Worm (Caenorhabditis elegans): ENCODE results near the gene clec-24.

Gene clec-24

DNA sequence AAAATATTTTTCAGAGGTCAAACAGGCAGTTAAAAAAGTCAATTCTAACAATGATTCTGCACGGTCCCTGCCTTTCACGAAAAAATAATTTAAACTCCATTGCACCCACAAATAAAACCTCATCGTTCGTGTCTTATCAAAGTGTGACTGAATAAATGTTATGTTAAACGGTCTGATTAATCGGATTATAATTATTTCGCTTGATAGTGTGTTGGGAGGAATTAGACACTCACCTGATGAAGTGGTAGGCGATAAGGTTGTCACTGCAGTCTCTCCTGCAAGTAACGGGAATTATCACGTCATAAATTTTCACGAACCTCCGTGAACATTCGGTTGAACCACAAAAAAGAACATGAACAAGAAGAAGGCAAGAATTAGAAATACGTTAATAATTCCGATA lies 21.5 kb upstream of the clec-24 start:
- TF ChIP-seq aly-1 (tag; optimal IDR thresholded peaks at IDR 0.05) = no peak
- TF ChIP-seq hmbx-1 (tag; optimal IDR thresholded peaks at IDR 0.05) = no peak
- no peak for TF ChIP-seq ceh-13 (GFP tag; optimal IDR thresholded peaks at IDR 0.05)
- TF ChIP-seq ceh-36 (tag; optimal IDR thresholded peaks at IDR 0.05) = no peak
- no peak for TF ChIP-seq ama-1 (optimal IDR thresholded peaks at IDR 0.05)
- no peak for TF ChIP-seq tra-4 (tag; optimal IDR thresholded peaks at IDR 0.05)
- TF ChIP-seq B0310.2 (tag; optimal IDR thresholded peaks at IDR 0.05) = no peak
- TF ChIP-seq sea-1 (GFP tag; conservative IDR thresholded peaks at IDR 0.05) = no peak
- TF ChIP-seq tbx-11 (GFP tag; IDR thresholded peaks at IDR 0.05) = no peak
- no peak for TF ChIP-seq scrt-1 (GFP tag; IDR thresholded peaks at IDR 0.05)
- no peak for TF ChIP-seq flt-1 (GFP tag; IDR thresholded peaks at IDR 0.05)
- TF ChIP-seq hmg-4 (GFP tag; optimal IDR thresholded peaks at IDR 0.05) = no peak
- no peak for TF ChIP-seq hnd-1 (tag; optimal IDR thresholded peaks at IDR 0.05)
- no peak for TF ChIP-seq ets-7 (tag; optimal IDR thresholded peaks at IDR 0.05)
- no peak for TF ChIP-seq F13C5.2 (tag; optimal IDR thresholded peaks at IDR 0.05)
- no peak for TF ChIP-seq tbx-37 (GFP tag; conservative IDR thresholded peaks at IDR 0.05)
- TF ChIP-seq pes-1 (GFP tag; IDR thresholded peaks at IDR 0.05) = no peak

DNA sequence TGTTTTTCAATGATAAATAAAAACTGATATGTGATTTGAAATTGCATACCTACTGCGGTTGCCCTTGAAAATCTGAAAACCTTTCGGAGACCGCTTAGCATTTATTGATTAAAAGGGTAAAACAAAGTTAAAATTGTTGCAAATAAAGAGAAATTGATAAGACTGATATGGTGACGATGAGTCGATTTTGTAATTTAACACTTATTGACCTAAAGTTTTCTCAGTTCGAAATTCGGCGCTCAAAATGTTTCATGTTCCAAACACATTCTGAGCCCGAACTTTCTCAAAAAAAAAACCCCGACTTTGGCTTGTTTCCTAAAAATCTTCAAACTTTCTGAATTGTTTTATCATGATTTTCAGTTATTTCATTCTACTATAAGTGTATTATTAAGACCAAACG lies 20.9 kb upstream of the clec-24 start, which contains the start of gene clec-40:
clec-40 (minus strand) TSS at position 101 of the 400 bp plus-strand sequence.
- no peak for TF ChIP-seq tbx-37 (GFP tag; conservative IDR thresholded peaks at IDR 0.05)
- TF ChIP-seq tbx-11 (GFP tag; IDR thresholded peaks at IDR 0.05) = no peak
- no peak for TF ChIP-seq ceh-36 (tag; optimal IDR thresholded peaks at IDR 0.05)
- no peak for TF ChIP-seq B0310.2 (tag; optimal IDR thresholded peaks at IDR 0.05)
- no peak for TF ChIP-seq pes-1 (GFP tag; IDR thresholded peaks at IDR 0.05)
- no peak for TF ChIP-seq hnd-1 (tag; optimal IDR thresholded peaks at IDR 0.05)
- no peak for TF ChIP-seq scrt-1 (GFP tag; IDR thresholded peaks at IDR 0.05)
- no peak for TF ChIP-seq tra-4 (tag; optimal IDR thresholded peaks at IDR 0.05)

DNA sequence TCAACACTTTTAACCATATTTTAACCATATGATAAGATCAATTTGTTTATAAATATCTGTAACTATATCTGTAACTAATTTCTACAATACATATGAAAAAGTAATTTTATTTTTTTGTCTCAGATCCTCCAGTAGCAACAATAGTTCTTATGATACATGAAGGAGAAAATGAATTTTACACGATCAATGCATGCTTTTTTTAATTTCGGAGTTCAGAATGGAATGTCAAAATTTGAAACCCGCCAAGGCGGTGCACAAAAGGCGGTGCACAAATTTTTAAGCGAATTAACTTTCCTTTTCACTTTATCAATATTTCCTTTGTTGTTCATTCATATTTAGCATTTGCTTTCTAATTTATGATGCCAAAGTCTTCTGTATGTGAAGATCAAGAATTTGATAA lies 18.9 kb upstream of the clec-24 start, which contains the start of gene clec-25:
clec-25 (plus strand) TSS at position 301 of the 400 bp plus-strand sequence.
- TF ChIP-seq tbx-11 (GFP tag; IDR thresholded peaks at IDR 0.05) (no peak), tra-4 (tag; optimal IDR thresholded peaks at IDR 0.05) (no peak), hnd-1 (tag; optimal IDR thresholded peaks at IDR 0.05) (no peak), scrt-1 (GFP tag; IDR thresholded peaks at IDR 0.05) (no peak), hmbx-1 (tag; optimal IDR thresholded peaks at IDR 0.05) (no peak), flt-1 (GFP tag; IDR thresholded peaks at IDR 0.05) (no peak), ets-7 (tag; optimal IDR thresholded peaks at IDR 0.05) (no peak), aly-1 (tag; optimal IDR thresholded peaks at IDR 0.05) (no peak), pes-1 (GFP tag; IDR thresholded peaks at IDR 0.05) (no peak), ceh-36 (tag; optimal IDR thresholded peaks at IDR 0.05) (no peak), ama-1 (optimal IDR thresholded peaks at IDR 0.05) (no peak), sea-1 (GFP tag; conservative IDR thresholded peaks at IDR 0.05) (no peak), F13C5.2 (tag; optimal IDR thresholded peaks at IDR 0.05) (no peak), ceh-13 (GFP tag; optimal IDR thresholded peaks at IDR 0.05) (no peak), tbx-37 (GFP tag; conservative IDR thresholded peaks at IDR 0.05) (no peak), B0310.2 (tag; optimal IDR thresholded peaks at IDR 0.05) (no peak), hmg-4 (GFP tag; optimal IDR thresholded peaks at IDR 0.05) (no peak)

DNA sequence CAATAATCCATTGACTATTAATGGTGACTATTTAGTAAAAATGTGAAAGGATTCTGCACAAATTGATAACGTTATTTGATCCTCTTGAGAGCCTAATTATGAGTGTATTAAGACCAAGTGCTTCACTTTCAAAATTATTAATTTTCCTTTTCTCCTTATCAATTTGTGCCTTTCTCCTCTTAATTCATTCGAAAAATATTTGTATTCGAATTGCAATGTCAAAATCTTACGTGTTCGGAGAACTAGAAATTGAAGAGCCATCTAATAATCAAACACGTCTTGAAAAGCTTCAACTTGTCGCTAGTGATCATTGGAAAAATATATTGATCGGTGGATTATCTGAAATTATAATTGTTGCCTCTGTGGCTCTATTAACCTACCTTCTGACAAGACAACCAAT lies 13.3 kb upstream of the clec-24 start, which contains the start of the genes clec-36 and clec-26:
clec-36 (minus strand) TSS at position 101 of the 400 bp plus-strand sequence.
clec-26 (plus strand) TSS at position 114 of the 400 bp plus-strand sequence.
- TF ChIP-seq ceh-13 (GFP tag; optimal IDR thresholded peaks at IDR 0.05) = no peak
- TF ChIP-seq tra-4 (tag; optimal IDR thresholded peaks at IDR 0.05) = no peak
- TF ChIP-seq tbx-37 (GFP tag; conservative IDR thresholded peaks at IDR 0.05) = no peak
- no peak for TF ChIP-seq flt-1 (GFP tag; IDR thresholded peaks at IDR 0.05)
- no peak for TF ChIP-seq ceh-36 (tag; optimal IDR thresholded peaks at IDR 0.05)
- no peak for TF ChIP-seq aly-1 (tag; optimal IDR thresholded peaks at IDR 0.05)
- no peak for TF ChIP-seq pes-1 (GFP tag; IDR thresholded peaks at IDR 0.05)
- no peak for TF ChIP-seq hmg-4 (GFP tag; optimal IDR thresholded peaks at IDR 0.05)
- no peak for TF ChIP-seq B0310.2 (tag; optimal IDR thresholded peaks at IDR 0.05)
- TF ChIP-seq hmbx-1 (tag; optimal IDR thresholded peaks at IDR 0.05) = no peak
- TF ChIP-seq ama-1 (optimal IDR thresholded peaks at IDR 0.05) = no peak
- no peak for TF ChIP-seq sea-1 (GFP tag; conservative IDR thresholded peaks at IDR 0.05)
- no peak for TF ChIP-seq F13C5.2 (tag; optimal IDR thresholded peaks at IDR 0.05)
- TF ChIP-seq ets-7 (tag; optimal IDR thresholded peaks at IDR 0.05) = no peak
- TF ChIP-seq hnd-1 (tag; optimal IDR thresholded peaks at IDR 0.05) = no peak

DNA sequence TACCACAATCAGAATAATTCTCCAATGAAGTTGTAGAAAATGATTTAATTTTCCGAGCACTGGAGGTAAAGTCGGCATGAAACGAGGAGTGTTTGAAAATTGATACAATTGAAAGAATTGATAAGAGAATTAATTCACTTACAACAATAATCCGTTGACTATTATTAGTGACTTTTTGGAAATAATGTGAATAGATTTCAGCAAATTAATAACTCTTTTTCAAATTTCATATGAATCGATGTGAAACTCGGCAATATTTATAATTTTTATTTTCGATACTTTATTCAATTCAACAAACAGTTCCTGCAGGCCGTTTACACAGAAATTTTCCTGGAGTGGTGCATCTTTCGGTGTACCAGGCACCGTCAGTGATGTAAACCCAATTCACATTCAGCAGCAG lies 9.8 kb upstream of the clec-24 start, which contains the start of gene clec-37:
clec-37 (minus strand) TSS at position 101 of the 400 bp plus-strand sequence.
- no peak for TF ChIP-seq ceh-36 (tag; optimal IDR thresholded peaks at IDR 0.05)
- TF ChIP-seq aly-1 (tag; optimal IDR thresholded peaks at IDR 0.05) = no peak
- TF ChIP-seq sea-1 (GFP tag; conservative IDR thresholded peaks at IDR 0.05) = no peak
- TF ChIP-seq B0310.2 (tag; optimal IDR thresholded peaks at IDR 0.05) = no peak
- TF ChIP-seq ama-1 (optimal IDR thresholded peaks at IDR 0.05) = no peak
- TF ChIP-seq flt-1 (GFP tag; IDR thresholded peaks at IDR 0.05) = no peak
- TF ChIP-seq tbx-37 (GFP tag; conservative IDR thresholded peaks at IDR 0.05) = no peak

DNA sequence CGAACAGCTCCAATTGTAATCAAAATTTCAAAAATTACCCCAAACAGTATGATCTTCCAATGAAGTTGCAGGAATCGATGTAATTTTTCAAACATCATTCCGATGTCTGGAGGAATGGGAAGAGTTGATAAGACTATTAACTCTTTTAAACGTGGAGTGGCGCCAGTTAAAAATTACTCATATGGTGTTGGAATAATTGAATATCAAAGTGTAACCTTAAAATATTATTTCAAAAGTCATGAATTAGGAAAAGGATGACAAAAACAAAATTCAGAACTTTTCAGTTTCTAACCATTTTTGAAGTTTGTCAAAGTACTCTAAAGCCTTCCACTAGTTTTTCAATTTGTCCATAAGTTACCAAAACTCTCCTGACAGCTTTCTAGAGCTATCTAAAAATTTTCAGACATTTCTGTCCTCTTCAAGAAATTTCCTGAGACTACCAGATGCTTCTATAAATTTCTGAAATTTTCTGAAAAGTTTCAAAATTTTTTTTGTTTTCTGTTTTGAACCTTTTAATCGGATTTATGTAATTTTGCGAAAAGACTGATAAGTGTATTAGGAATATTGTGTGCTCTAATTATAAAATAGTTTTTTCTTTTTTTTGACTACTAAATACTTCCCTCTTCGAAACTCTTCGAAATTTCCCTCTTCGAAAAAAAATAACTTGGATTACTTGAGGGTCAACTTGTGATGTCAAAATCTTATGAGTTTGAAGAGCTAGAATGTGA lies 7.7 kb upstream of the clec-24 start, which contains the start of the genes clec-35 and clec-27:
clec-35 (minus strand) TSS at position 101 of the 728 bp plus-strand sequence.
clec-27 (plus strand) TSS at position 678 of the 728 bp plus-strand sequence.
- TF ChIP-seq aly-1 (tag; optimal IDR thresholded peaks at IDR 0.05) (no peak), ceh-36 (tag; optimal IDR thresholded peaks at IDR 0.05) (no peak), hnd-1 (tag; optimal IDR thresholded peaks at IDR 0.05) (no peak), tbx-37 (GFP tag; conservative IDR thresholded peaks at IDR 0.05) (no peak), tra-4 (tag; optimal IDR thresholded peaks at IDR 0.05) (no peak), F13C5.2 (tag; optimal IDR thresholded peaks at IDR 0.05) (no peak), hmbx-1 (tag; optimal IDR thresholded peaks at IDR 0.05) (no peak), ceh-13 (GFP tag; optimal IDR thresholded peaks at IDR 0.05) (no peak), flt-1 (GFP tag; IDR thresholded peaks at IDR 0.05) (no peak), scrt-1 (GFP tag; IDR thresholded peaks at IDR 0.05) (no peak), ama-1 (optimal IDR thresholded peaks at IDR 0.05) (no peak), tbx-11 (GFP tag; IDR thresholded peaks at IDR 0.05) (no peak), ets-7 (tag; optimal IDR thresholded peaks at IDR 0.05) (no peak), hmg-4 (GFP tag; optimal IDR thresholded peaks at IDR 0.05) (no peak), B0310.2 (tag; optimal IDR thresholded peaks at IDR 0.05) (no peak), pes-1 (GFP tag; IDR thresholded peaks at IDR 0.05) (no peak), sea-1 (GFP tag; conservative IDR thresholded peaks at IDR 0.05) (no peak)
